Fruit fly (Drosophila melanogaster) whole organism: Measurements from ENCODE around the gene CG10839.

Source experiments
- Dll ChIP-seq: fragments of >200 bp; optimal IDR thresholded peaks from 2 replicates; lab custom pipeline; 2017
- EcR ChIP-seq, 2 experiments: fragments of >200 bp; optimal IDR thresholded peaks; 2 replicates each; lab custom pipeline; 2017; ENCODE audit warnings: missing biosample characterization in 2 of 2, missing genetic modification characterization in 2 of 2, missing genetic modification reagents in 2 of 2
- pan ChIP-seq: fragments of >200 bp; optimal IDR thresholded peaks from 2 replicates; lab custom pipeline; 2017
- psq ChIP-seq: fragments of >200 bp; optimal IDR thresholded peaks from 2 replicates; lab custom pipeline; 2017
- usp ChIP-seq: fragments of >200 bp; optimal IDR thresholded peaks from 2 replicates; lab custom pipeline; 2017; ENCODE audit warnings: missing biosample characterization, missing genetic modification characterization, mixed read lengths

DNA sequence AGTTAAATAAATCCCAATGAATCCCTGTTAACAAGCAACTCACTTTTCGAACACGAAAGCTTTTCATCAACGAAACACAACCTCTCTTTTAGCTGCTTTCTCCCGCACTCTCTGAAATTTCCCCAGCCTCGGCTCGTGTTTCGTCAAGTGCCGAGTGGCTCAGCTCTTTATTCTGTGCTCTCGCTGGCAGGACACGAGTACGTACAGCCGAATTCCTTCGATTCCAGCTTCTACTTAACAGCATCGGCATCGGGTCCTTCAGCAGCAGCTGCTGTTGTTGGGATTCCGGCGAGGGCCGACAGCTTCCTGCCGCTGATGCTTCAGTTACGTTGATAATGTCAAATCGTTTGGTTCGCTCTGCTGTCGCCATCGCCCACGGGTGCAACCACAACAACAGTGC lies 20.9 kb downstream of the CG10839 start, which contains the start of gene beat-Ic:
- TF ChIP-seq psq (lab: Kevin White, UChicago) (no peak), pan (lab: Kevin White, UChicago) (no peak), Dll (no peak), EcR (GFP tag; optimal IDR thresholded peaks at IDR 0.05; lab: Kevin White, UChicago) (no peak), usp (no peak)
